Fruit fly (Drosophila melanogaster) whole organism, prepupa: ENCODE measurements around the gene dUTPase.
A peak's percentile ranks its signal among the peaks of the same experiment; 100 is the strongest.

Experiments
- CG10631 ChIP-seq: fragments of 200-800 bp; sonication (Bioruptor generic); optimal IDR thresholded peaks from 2 replicates; lab custom pipeline; 2016; ENCODE audit warnings: missing biosample characterization, missing genetic modification characterization
- CG10669 ChIP-seq: fragments of 200-800 bp; sonication (Bioruptor generic); optimal IDR thresholded peaks from 3 replicates; lab custom pipeline; 2018; ENCODE audit warnings: missing biosample characterization, mild to moderate bottlenecking, missing genetic modification characterization, moderate library complexity
- CG11294 ChIP-seq: fragments of 200-800 bp; sonication (Bioruptor generic); IDR thresholded peaks from 2 replicates; pipeline ENCODE4 v1.3.6; 2022; ENCODE audit warnings: missing biosample characterization, missing genetic modification characterization
- CG11762 ChIP-seq: fragments of 200-800 bp; sonication (Bioruptor generic); optimal IDR thresholded peaks from 3 replicates; lab custom pipeline; 2016; ENCODE audit warnings: missing biosample characterization, missing genetic modification characterization; ENCODE audit not compliant: insufficient read depth
- CG1621 ChIP-seq: fragments of 200-800 bp; sonication (Bioruptor generic); optimal IDR thresholded peaks from 3 replicates; lab custom pipeline; 2018; ENCODE audit warnings: missing biosample characterization, mild to moderate bottlenecking, missing genetic modification characterization
- CG16779 ChIP-seq: fragments of 200-800 bp; sonication (Bioruptor generic); optimal IDR thresholded peaks from 3 replicates; lab custom pipeline; 2017; ENCODE audit warnings: missing biosample characterization, mild to moderate bottlenecking, missing genetic modification characterization
- CG3032 ChIP-seq: fragments of 200-800 bp; optimal IDR thresholded peaks from 2 replicates; lab custom pipeline; 2019; ENCODE audit warnings: missing biosample characterization, mild to moderate bottlenecking, missing genetic modification characterization, moderate library complexity
- CG31627 ChIP-seq: fragments of 200-800 bp; sonication (Bioruptor generic); optimal IDR thresholded peaks from 3 replicates; lab custom pipeline; 2016; ENCODE audit warnings: missing biosample characterization, missing genetic modification characterization
- CG32006 ChIP-seq: fragments of 200-800 bp; sonication (Bioruptor generic); optimal IDR thresholded peaks from 3 replicates; lab custom pipeline; 2017; ENCODE audit warnings: missing biosample characterization, mild to moderate bottlenecking, missing genetic modification characterization
- CG34406 ChIP-seq: fragments of 200-800 bp; sonication (Bioruptor generic); optimal IDR thresholded peaks from 3 replicates; lab custom pipeline; 2016; ENCODE audit warnings: missing biosample characterization, missing genetic modification characterization
- CG3919 ChIP-seq: fragments of 200-800 bp; sonication (Bioruptor generic); optimal IDR thresholded peaks from 3 replicates; lab custom pipeline; 2016; ENCODE audit warnings: missing biosample characterization, missing genetic modification characterization
- CG4318 ChIP-seq: fragments of 200-800 bp; sonication (Bioruptor generic); optimal IDR thresholded peaks from 3 replicates; lab custom pipeline; 2017; ENCODE audit warnings: missing biosample characterization, mild to moderate bottlenecking, missing genetic modification characterization
- CG6276 ChIP-seq: fragments of 200-800 bp; sonication (Bioruptor generic); optimal IDR thresholded peaks from 2 replicates; lab custom pipeline; 2017; ENCODE audit warnings: missing biosample characterization, mild to moderate bottlenecking, missing genetic modification characterization
- CG6792 ChIP-seq: fragments of 200-800 bp; sonication (Bioruptor generic); optimal IDR thresholded peaks from 3 replicates; lab custom pipeline; 2016; ENCODE audit warnings: missing biosample characterization, missing genetic modification characterization
- CG8119 ChIP-seq: fragments of 200-800 bp; sonication (Bioruptor generic); IDR thresholded peaks from 3 replicates; pipeline ENCODE4 v1.3.6; 2022; ENCODE audit warnings: missing biosample characterization, missing genetic modification characterization
- CG8319 ChIP-seq: fragments of 200-800 bp; sonication (Bioruptor generic); optimal IDR thresholded peaks from 3 replicates; lab custom pipeline; 2016; ENCODE audit warnings: missing biosample characterization, missing genetic modification characterization
- CG8632 ChIP-seq: fragments of 200-800 bp; sonication (Bioruptor generic); optimal IDR thresholded peaks from 3 replicates; lab custom pipeline; 2016; ENCODE audit warnings: missing biosample characterization, missing genetic modification characterization
- CG9139 ChIP-seq: fragments of 200-800 bp; sonication (Bioruptor generic); optimal IDR thresholded peaks from 3 replicates; lab custom pipeline; 2017; ENCODE audit warnings: missing biosample characterization, mild to moderate bottlenecking, missing genetic modification characterization
- Eip75B ChIP-seq: fragments of 200-800 bp; sonication (Bioruptor generic); optimal IDR thresholded peaks from 3 replicates; lab custom pipeline; 2016; ENCODE audit warnings: missing biosample characterization, missing genetic modification characterization
- Eip78C ChIP-seq: fragments of 200-800 bp; sonication (Bioruptor generic); peaks from one replicate; lab custom pipeline; 2016; ENCODE audit warnings: missing biosample characterization, missing genetic modification characterization
- Ets21C ChIP-seq: fragments of 200-800 bp; sonication (Bioruptor generic); optimal IDR thresholded peaks from 3 replicates; lab custom pipeline; 2016; ENCODE audit warnings: missing biosample characterization, missing genetic modification characterization
- Ets96B ChIP-seq: fragments of 200-800 bp; optimal IDR thresholded peaks from 2 replicates; lab custom pipeline; 2019; ENCODE audit warnings: missing biosample characterization, mild to moderate bottlenecking, missing genetic modification characterization, moderate library complexity
- Hr38 ChIP-seq: sonication (Bioruptor generic); optimal IDR thresholded peaks from 2 replicates; lab custom pipeline; 2016; ENCODE audit warnings: missing biosample characterization, missing genetic modification characterization
- Hr39 ChIP-seq: fragments of 200-800 bp; sonication (Bioruptor generic); optimal IDR thresholded peaks from 2 replicates; lab custom pipeline; 2016; ENCODE audit warnings: missing biosample characterization, missing genetic modification characterization
- Met ChIP-seq: fragments of 200-800 bp; sonication (Bioruptor generic); optimal IDR thresholded peaks from 3 replicates; lab custom pipeline; 2016; ENCODE audit warnings: missing biosample characterization, missing genetic modification characterization
- Smox ChIP-seq: fragments of 200-800 bp; sonication (Bioruptor generic); optimal IDR thresholded peaks from 3 replicates; lab custom pipeline; 2016; ENCODE audit warnings: missing biosample characterization, missing genetic modification characterization
- Sox102F ChIP-seq: fragments of 200-800 bp; sonication (Bioruptor generic); optimal IDR thresholded peaks from 2 replicates; lab custom pipeline; 2016; ENCODE audit warnings: missing biosample characterization, mild to moderate bottlenecking, missing genetic modification characterization
- Sox14 ChIP-seq: fragments of 200-800 bp; sonication (Bioruptor generic); optimal IDR thresholded peaks from 3 replicates; lab custom pipeline; 2016; ENCODE audit warnings: missing biosample characterization, missing genetic modification characterization
- Sox15 ChIP-seq: fragments of 200-800 bp; sonication (Bioruptor generic); optimal IDR thresholded peaks from 3 replicates; lab custom pipeline; 2016; ENCODE audit warnings: missing biosample characterization, missing genetic modification characterization
- achi ChIP-seq: fragments of 200-800 bp; sonication (Bioruptor generic); optimal IDR thresholded peaks from 3 replicates; lab custom pipeline; 2016; ENCODE audit warnings: missing biosample characterization, missing genetic modification characterization
- acj6 ChIP-seq: fragments of 200-800 bp; sonication (Bioruptor generic); optimal IDR thresholded peaks from 3 replicates; lab custom pipeline; 2016; ENCODE audit warnings: missing biosample characterization, missing genetic modification characterization
- cyc ChIP-seq: fragments of 200-800 bp; sonication (Bioruptor generic); optimal IDR thresholded peaks from 3 replicates; lab custom pipeline; 2016; ENCODE audit warnings: missing biosample characterization, missing genetic modification characterization
- dac ChIP-seq: fragments of 200-800 bp; sonication (Bioruptor generic); optimal IDR thresholded peaks from 2 replicates; lab custom pipeline; 2017; ENCODE audit warnings: missing biosample characterization, mild to moderate bottlenecking, missing genetic modification characterization
- dsx ChIP-seq: fragments of 200-800 bp; optimal IDR thresholded peaks from 3 replicates; lab custom pipeline; 2019; ENCODE audit warnings: missing biosample characterization, mild to moderate bottlenecking, missing genetic modification characterization, moderate library complexity; ENCODE audit not compliant: poor library complexity, severe bottlenecking
- eg ChIP-seq: fragments of 200-800 bp; sonication (Bioruptor generic); IDR thresholded peaks from 3 replicates; pipeline ENCODE4 v1.3.6; 2022; ENCODE audit warnings: missing biosample characterization, missing genetic modification characterization
- esn ChIP-seq: fragments of 200-800 bp; sonication (Bioruptor generic); optimal IDR thresholded peaks from 2 replicates; lab custom pipeline; 2016; ENCODE audit warnings: missing biosample characterization, mild to moderate bottlenecking, missing genetic modification characterization, moderate library complexity
- fd59A ChIP-seq: fragments of 200-800 bp; sonication (Bioruptor generic); optimal IDR thresholded peaks from 2 replicates; lab custom pipeline; 2017; ENCODE audit warnings: missing biosample characterization, mild to moderate bottlenecking, missing genetic modification characterization, missing genetic modification reagents
- fd85E ChIP-seq: fragments of 200-800 bp; sonication (Bioruptor generic); optimal IDR thresholded peaks from 3 replicates; lab custom pipeline; 2016; ENCODE audit warnings: missing biosample characterization, missing genetic modification characterization
- fkh ChIP-seq: fragments of 200-800 bp; sonication (Bioruptor generic); optimal IDR thresholded peaks from 3 replicates; lab custom pipeline; 2017; ENCODE audit warnings: missing biosample characterization, mild to moderate bottlenecking, missing genetic modification characterization, moderate library complexity
- lz ChIP-seq: fragments of 200-800 bp; sonication (Bioruptor generic); optimal IDR thresholded peaks from 3 replicates; lab custom pipeline; 2016; ENCODE audit warnings: missing biosample characterization, missing genetic modification characterization
- net ChIP-seq: fragments of 200-800 bp; sonication (Bioruptor generic); optimal IDR thresholded peaks from 3 replicates; lab custom pipeline; 2016; ENCODE audit warnings: missing biosample characterization, missing genetic modification characterization
- pdm3 ChIP-seq: fragments of 200-800 bp; sonication (Bioruptor generic); optimal IDR thresholded peaks from 3 replicates; lab custom pipeline; 2016; ENCODE audit warnings: missing biosample characterization, missing genetic modification characterization
- spab ChIP-seq: fragments of 200-800 bp; sonication (Bioruptor generic); optimal IDR thresholded peaks from 2 replicates; lab custom pipeline; 2017; ENCODE audit warnings: missing biosample characterization, mild to moderate bottlenecking, missing genetic modification characterization, missing genetic modification reagents
- ss ChIP-seq, 2 experiments: fragments of 200-800 bp; sonication (Bioruptor generic); optimal IDR thresholded peaks; 2 replicates in 1 of 2; 3 replicates in 1 of 2; lab custom pipeline; 2017 to 2018; ENCODE audit warnings: mild to moderate bottlenecking in 2 of 2, missing biosample characterization in 2 of 2, missing genetic modification characterization in 2 of 2, moderate library complexity in 1 of 2
- svp ChIP-seq: fragments of 200-800 bp; sonication (Bioruptor generic); peaks from one replicate; lab custom pipeline; 2016; ENCODE audit warnings: missing biosample characterization, missing genetic modification characterization
- topi ChIP-seq: fragments of 200-800 bp; sonication (Bioruptor generic); optimal IDR thresholded peaks from 3 replicates; lab custom pipeline; 2016; ENCODE audit warnings: missing biosample characterization, missing genetic modification characterization
- vri ChIP-seq: fragments of 200-800 bp; sonication (Bioruptor generic); optimal IDR thresholded peaks from 3 replicates; lab custom pipeline; 2016; ENCODE audit warnings: missing biosample characterization, mild to moderate bottlenecking, missing genetic modification characterization

The dUTPase gene

dm6 chr2L:11052493-11052788, 41.3 kb downstream of the dUTPase start (continued):
- TF ChIP-seq Hr39 (GFP tag; lab: Kevin White, UChicago) (no peak), vri (GFP tag; lab: Kevin White, UChicago) (no peak), CG16779 (tag; lab: Kevin White, UChicago) (peak; percentile 46), achi (peak; percentile 68), esn (peak; percentile 16), CG6792 (GFP tag; lab: Kevin White, UChicago) (peak; percentile 19), dac (no peak), lz (GFP tag; lab: Kevin White, UChicago) (peak; percentile 15), pdm3 (GFP tag; lab: Kevin White, UChicago) (no peak), Sox15 (GFP tag; lab: Kevin White, UChicago) (peak; percentile 31), CG8119 (GFP tag; lab: Robert Waterston, UW) (peak; percentile 49; the same call in 1 of the 3 replicates), Eip75B (GFP tag; lab: Kevin White, UChicago) (no peak), fd85E (GFP tag; lab: Kevin White, UChicago) (no peak)

- TF ChIP-seq CG8319 (GFP tag; lab: Kevin White, UChicago) (peak; percentile 93), CG8632 (peak; percentile 86), achi (peak; percentile 88), dsx (GFP tag; lab: Kevin White, UChicago) (peak; percentile 83), vri (GFP tag; lab: Kevin White, UChicago) (peak; percentile 84), svp (GFP tag; lab: Kevin White, UChicago) (peak; percentile 100), Eip78C (GFP tag; lab: Kevin White, UChicago) (peak; percentile 98), CG10669 (GFP tag; lab: Kevin White, UChicago) (peak; percentile 90), fd59A (GFP tag; lab: Kevin White, UChicago) (peak; percentile 89), Sox102F (GFP tag; lab: Kevin White, UChicago) (peak; percentile 91), CG10631 (peak; percentile 90), fkh (no peak), topi (peak; percentile 92), CG4318 (GFP tag; lab: Kevin White, UChicago) (no peak), CG9139 (peak; percentile 79), CG16779 (tag; lab: Kevin White, UChicago) (peak; percentile 73), Eip75B (GFP tag; lab: Kevin White, UChicago) (peak; percentile 93), Ets96B (tag; lab: Kevin White, UChicago) (peak; percentile 91), net (GFP tag; lab: Kevin White, UChicago) (peak; percentile 85), CG34406 (peak; percentile 89), fd85E (GFP tag; lab: Kevin White, UChicago) (peak; percentile 79), acj6 (GFP tag; lab: Kevin White, UChicago) (peak; percentile 94), pdm3 (GFP tag; lab: Kevin White, UChicago) (peak; percentile 90), ss (GFP tag; optimal IDR thresholded peaks at IDR 0.05; lab: Kevin White, UChicago) (peak; percentile 86 to 92), CG1621 (tag; lab: Kevin White, UChicago) (peak; percentile 86), Smox (GFP tag; lab: Kevin White, UChicago) (peak; percentile 91), CG6276 (GFP tag; lab: Kevin White, UChicago) (peak; percentile 52), Ets21C (GFP tag; lab: Kevin White, UChicago) (peak; percentile 82), CG32006 (peak; percentile 50), esn (peak; percentile 93), CG31627 (GFP tag; lab: Kevin White, UChicago) (peak; percentile 90), Sox14 (GFP tag; lab: Kevin White, UChicago) (peak; percentile 86), CG8119 (GFP tag; lab: Robert Waterston, UW) (peak; percentile 42; the same call in 2 of the 3 replicates), cyc (peak; percentile 91), Sox15 (GFP tag; lab: Kevin White, UChicago) (peak; percentile 90), CG3032 (peak; percentile 89), Met (GFP tag; lab: Kevin White, UChicago) (peak; percentile 94), CG6792 (GFP tag; lab: Kevin White, UChicago) (peak; percentile 93), Hr38 (GFP tag; lab: Kevin White, UChicago) (no peak), CG11762 (GFP tag; lab: Kevin White, UChicago) (peak; percentile 88), CG3919 (peak; percentile 92), eg (GFP tag; lab: Robert Waterston, UW) (peak; percentile 70), spab (GFP tag; lab: Kevin White, UChicago) (peak; percentile 88), CG11294 (GFP tag; lab: Robert Waterston, UW) (no peak)
Measured at dm6 chr2L:11053018-11053807, 42.1 kb downstream of the dUTPase start.
